Fruit fly (Drosophila melanogaster) whole organism, wandering third instar larva: ENCODE data around the gene Sqor.

Experiments used
- Abd-B ChIP-seq: fragments of >200 bp; optimal IDR thresholded peaks from 2 replicates; lab custom pipeline; 2017; ENCODE audit warnings: missing biosample characterization, missing genetic modification characterization
- CG32264 ChIP-seq: fragments of 200-800 bp; sonication (Bioruptor generic); optimal IDR thresholded peaks from 2 replicates; lab custom pipeline; 2016; ENCODE audit warnings: missing biosample characterization, missing genetic modification characterization
- CrebA ChIP-seq: fragments of 200-800 bp; sonication (Bioruptor generic); optimal IDR thresholded peaks from 2 replicates; lab custom pipeline; 2016; ENCODE audit warnings: missing biosample characterization, mild to moderate bottlenecking, missing genetic modification characterization, borderline replicate concordance
- Dif ChIP-seq: fragments of 200-275, 200-300 bp; sonication (Bioruptor generic); optimal IDR thresholded peaks from 2 replicates; lab custom pipeline; 2018; ENCODE audit warnings: missing biosample characterization, missing genetic modification characterization; ENCODE audit not compliant: partially characterized antibody
- HLH106 ChIP-seq: fragments of 200-800 bp; optimal IDR thresholded peaks from 3 replicates; lab custom pipeline; 2019; ENCODE audit warnings: missing biosample characterization, mild to moderate bottlenecking, missing genetic modification characterization, moderate library complexity
- Hnf4 ChIP-seq: fragments of 200-800 bp; sonication (Bioruptor generic); optimal IDR thresholded peaks from 2 replicates; lab custom pipeline; 2016; ENCODE audit warnings: missing biosample characterization, mild to moderate bottlenecking, missing genetic modification characterization
- Hr83 ChIP-seq: fragments of 200-300 bp; sonication (Bioruptor generic); optimal IDR thresholded peaks from 2 replicates; lab custom pipeline; 2016; ENCODE audit warnings: missing biosample characterization, mild to moderate bottlenecking, missing genetic modification characterization, moderate library complexity; ENCODE audit not compliant: poor library complexity, severe bottlenecking
- Jra ChIP-seq: sonication (Bioruptor generic); optimal IDR thresholded peaks from 2 replicates; lab custom pipeline; 2016; ENCODE audit warnings: missing biosample characterization, missing genetic modification characterization
- Mio ChIP-seq: sonication (Bioruptor generic); optimal IDR thresholded peaks from 2 replicates; lab custom pipeline; 2016; ENCODE audit warnings: missing biosample characterization, missing genetic modification characterization
- Myc ChIP-seq: fragments of >200 bp; optimal IDR thresholded peaks from 2 replicates; lab custom pipeline; 2017
- N ChIP-seq: fragments of >200 bp; optimal IDR thresholded peaks from 2 replicates; lab custom pipeline; 2018; ENCODE audit warnings: missing biosample characterization, missing external identifiers, missing genetic modification characterization
- OdsH ChIP-seq: fragments of 200-800 bp; sonication (Bioruptor generic); optimal IDR thresholded peaks from 2 replicates; lab custom pipeline; 2016; ENCODE audit warnings: missing biosample characterization, mild to moderate bottlenecking, missing genetic modification characterization
- Rel ChIP-seq, 2 experiments: fragments of 200-800 bp; sonication (Bioruptor generic) in 1 of 2; optimal IDR thresholded peaks; 2 replicates in 1 of 2; 3 replicates in 1 of 2; lab custom pipeline; 2016 to 2019; ENCODE audit warnings: mild to moderate bottlenecking in 2 of 2, missing biosample characterization in 2 of 2, missing genetic modification characterization in 2 of 2, moderate library complexity in 1 of 2
- Vsx2 ChIP-seq: fragments of 200-300, 225-300 bp; sonication (Bioruptor generic); optimal IDR thresholded peaks from 2 replicates; lab custom pipeline; 2018; ENCODE audit warnings: missing biosample characterization, missing genetic modification characterization; ENCODE audit not compliant: partially characterized antibody
- br ChIP-seq: fragments of 200-800 bp; sonication (Bioruptor generic); optimal IDR thresholded peaks from 2 replicates; lab custom pipeline; 2016; ENCODE audit warnings: missing biosample characterization, missing genetic modification characterization
- brk ChIP-seq: fragments of 200-800 bp; sonication (Bioruptor generic); optimal IDR thresholded peaks from 2 replicates; lab custom pipeline; 2016; ENCODE audit warnings: missing biosample characterization, mild to moderate bottlenecking, missing genetic modification characterization
- dmrt93B ChIP-seq: fragments of 200-800 bp; sonication (Bioruptor generic); optimal IDR thresholded peaks from 2 replicates; lab custom pipeline; 2018; ENCODE audit warnings: missing biosample characterization, mild to moderate bottlenecking, missing genetic modification characterization
- dsf ChIP-seq: sonication (Bioruptor generic); optimal IDR thresholded peaks from 2 replicates; lab custom pipeline; 2016; ENCODE audit warnings: missing biosample characterization, missing genetic modification characterization, borderline replicate concordance
- ey ChIP-seq: fragments of 200-800 bp; sonication (Bioruptor generic); optimal IDR thresholded peaks from 2 replicates; lab custom pipeline; 2016; ENCODE audit warnings: missing biosample characterization, missing genetic modification characterization
- foxo ChIP-seq, 2 experiments: fragments of 200-800 bp; sonication (Bioruptor generic); optimal IDR thresholded peaks; 2 replicates in 1 of 2; 3 replicates in 1 of 2; lab custom pipeline; 2016 to 2017; ENCODE audit warnings: missing biosample characterization in 2 of 2, missing genetic modification characterization in 2 of 2
- h ChIP-seq: fragments of 200-800 bp; sonication (Bioruptor generic); optimal IDR thresholded peaks from 3 replicates; lab custom pipeline; 2016; ENCODE audit warnings: missing biosample characterization, mild to moderate bottlenecking, missing genetic modification characterization
- jim ChIP-seq: fragments of 175-275, 200-325 bp; sonication (Bioruptor generic); optimal IDR thresholded peaks from 2 replicates; lab custom pipeline; 2016; ENCODE audit warnings: missing biosample characterization, mild to moderate bottlenecking, missing genetic modification characterization
- lola ChIP-seq: fragments of >200 bp; optimal IDR thresholded peaks from 2 replicates; lab custom pipeline; 2017; ENCODE audit warnings: missing biosample characterization, missing genetic modification characterization
- psq ChIP-seq: fragments of 200-800 bp; sonication (Bioruptor generic); optimal IDR thresholded peaks from 3 replicates; lab custom pipeline; 2017; ENCODE audit warnings: missing biosample characterization, mild to moderate bottlenecking, missing genetic modification characterization, moderate library complexity
- rgr ChIP-seq: fragments of 200-800 bp; sonication (Bioruptor generic); optimal IDR thresholded peaks from 3 replicates; lab custom pipeline; 2016; ENCODE audit warnings: missing biosample characterization, mild to moderate bottlenecking, missing genetic modification characterization
- sage ChIP-seq: fragments of 200-800 bp; sonication (Bioruptor generic); optimal IDR thresholded peaks from 2 replicates; lab custom pipeline; 2016; ENCODE audit warnings: missing biosample characterization, mild to moderate bottlenecking, missing genetic modification characterization
- sv ChIP-seq: fragments of 200-800 bp; sonication (Bioruptor generic); optimal IDR thresholded peaks from 3 replicates; lab custom pipeline; 2016; ENCODE audit warnings: missing biosample characterization, missing genetic modification characterization
- usp ChIP-seq: fragments of >200 bp; optimal IDR thresholded peaks from 2 replicates; lab custom pipeline; 2017; ENCODE audit warnings: missing biosample characterization, missing genetic modification characterization
- woc ChIP-seq: sonication (Bioruptor generic); optimal IDR thresholded peaks from 2 replicates; lab custom pipeline; 2016; ENCODE audit warnings: missing biosample characterization, mild to moderate bottlenecking, missing genetic modification characterization

Sqor gene

dm6 chr3L:4261177-4261576, 21.2 kb downstream of the Sqor start:
- TF ChIP-seq Vsx2 (GFP tag; lab: Kevin White, UChicago) (no peak), CG32264 (GFP tag; lab: Kevin White, UChicago) (no peak), jim (no peak), woc (GFP tag; lab: Kevin White, UChicago) (no peak), sv (GFP tag; lab: Kevin White, UChicago) (no peak), Hnf4 (GFP tag; lab: Kevin White, UChicago) (no peak), dmrt93B (no peak), Dif (GFP tag; lab: Kevin White, UChicago) (no peak), rgr (GFP tag; lab: Kevin White, UChicago) (no peak), foxo (GFP tag; optimal IDR thresholded peaks at IDR 0.05; lab: Kevin White, UChicago) (no peak), Jra (GFP tag; lab: Kevin White, UChicago) (no peak), N (GFP tag; lab: Kevin White, UChicago) (no peak), HLH106 (no peak), dsf (no peak), h (GFP tag; lab: Kevin White, UChicago) (no peak), Hr83 (GFP tag; lab: Kevin White, UChicago) (no peak)
- TF ChIP-seq, all 38 proteins: peak for 0

DNA sequence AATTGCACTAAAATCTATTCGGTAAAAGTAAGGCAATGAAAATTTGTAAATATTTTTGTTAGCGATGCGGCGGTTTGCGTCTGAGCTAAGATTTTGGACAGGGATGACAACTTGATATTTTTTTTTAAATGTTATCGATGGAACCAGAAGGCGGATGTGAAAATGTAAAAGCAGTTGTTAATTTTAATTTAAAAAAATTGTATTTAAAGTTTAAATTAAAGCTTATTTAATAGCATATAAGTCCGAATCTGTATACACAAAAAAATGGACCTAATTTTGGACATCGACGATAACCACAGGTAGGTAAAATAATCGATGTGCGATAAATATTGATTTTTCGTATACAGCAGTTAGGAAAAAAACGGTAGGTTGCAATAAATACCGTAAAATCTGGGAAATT, 22.4 kb downstream of the Sqor start, which contains the start of the genes CG11586 and VhaM9.7-a:
CG11586 (minus strand) TSS at position 87 of the 400 bp plus-strand sequence.
VhaM9.7-a (plus strand) TSS at position 322 of the 400 bp plus-strand sequence.
- TF ChIP-seq rgr (GFP tag; lab: Kevin White, UChicago) (peak; percentile 18), sv (GFP tag; lab: Kevin White, UChicago) (no peak), jim (no peak), OdsH (GFP tag; lab: Kevin White, UChicago) (peak; percentile 1), foxo (GFP tag; optimal IDR thresholded peaks at IDR 0.05; lab: Kevin White, UChicago) (peak in 1 of 2 experiments; percentile 21), Jra (GFP tag; lab: Kevin White, UChicago) (peak; percentile 4), h (GFP tag; lab: Kevin White, UChicago) (peak; percentile 9), psq (GFP tag; lab: Kevin White, UChicago) (peak; percentile 4)

DNA sequence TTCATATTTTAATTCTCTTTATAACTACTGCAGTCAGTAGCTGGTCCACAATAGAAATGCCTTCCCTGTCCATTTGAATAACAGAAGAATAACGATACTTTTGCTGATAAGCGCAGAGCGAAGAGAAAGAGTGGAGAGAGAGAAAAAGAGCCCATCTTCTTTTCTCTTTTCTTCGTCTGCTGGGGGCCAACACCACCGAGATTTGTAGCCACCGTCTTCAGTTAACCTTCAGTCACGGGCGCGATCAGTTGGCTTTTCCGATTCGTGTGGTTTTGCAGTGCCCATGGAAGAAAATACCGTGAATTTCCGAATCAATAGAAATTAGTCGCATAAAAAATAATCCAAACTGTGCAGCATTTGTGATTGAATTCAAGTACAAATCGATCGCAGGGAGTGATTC, 23.5 kb downstream of the Sqor start, which contains the start of gene CG1273:
CG1273 (plus strand) TSS at position 218 of the 400 bp plus-strand sequence.
- TF ChIP-seq rgr (GFP tag; lab: Kevin White, UChicago) (no peak), Myc (lab: Kevin White, UChicago) (no peak), woc (GFP tag; lab: Kevin White, UChicago) (no peak), foxo (GFP tag; optimal IDR thresholded peaks at IDR 0.05; lab: Kevin White, UChicago) (no peak), dmrt93B (no peak), Rel (GFP tag; optimal IDR thresholded peaks at IDR 0.05; lab: Kevin White, UChicago) (no peak), Rel (tag; optimal IDR thresholded peaks at IDR 0.05; lab: Kevin White, UChicago) (no peak), Hr83 (GFP tag; lab: Kevin White, UChicago) (no peak), usp (GFP tag; lab: Kevin White, UChicago) (no peak), Abd-B (GFP tag; lab: Kevin White, UChicago) (no peak), ey (GFP tag; lab: Kevin White, UChicago) (no peak), sage (GFP tag; lab: Kevin White, UChicago) (no peak), Mio (no peak), Vsx2 (GFP tag; lab: Kevin White, UChicago) (no peak), br (GFP tag; lab: Kevin White, UChicago) (no peak), Jra (GFP tag; lab: Kevin White, UChicago) (no peak), N (GFP tag; lab: Kevin White, UChicago) (no peak), CrebA (GFP tag; lab: Kevin White, UChicago) (no peak), brk (no peak), OdsH (GFP tag; lab: Kevin White, UChicago) (no peak)

DNA sequence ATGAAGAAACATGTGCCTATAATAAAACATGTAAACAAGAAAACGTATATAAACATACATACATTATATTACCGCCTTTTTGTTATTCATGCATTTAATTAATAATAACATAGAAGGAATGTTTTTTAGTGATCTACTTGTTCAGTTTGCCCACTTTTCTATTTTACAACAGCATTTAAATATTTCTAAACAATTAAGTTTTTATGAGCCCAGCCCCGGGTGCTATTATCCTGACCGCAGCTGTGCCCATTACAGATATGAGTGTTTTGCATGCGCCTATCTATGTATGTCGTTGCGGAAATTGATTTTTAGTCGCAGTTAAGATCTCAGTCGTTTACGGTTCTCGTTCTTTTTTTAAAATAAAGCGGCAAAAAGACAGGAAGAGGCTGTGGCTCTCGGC, 25.0 kb downstream of the Sqor start:
- TF ChIP-seq CrebA (GFP tag; lab: Kevin White, UChicago) (no peak), Hnf4 (GFP tag; lab: Kevin White, UChicago) (no peak), psq (GFP tag; lab: Kevin White, UChicago) (no peak), lola (GFP tag; lab: Kevin White, UChicago) (no peak), rgr (GFP tag; lab: Kevin White, UChicago) (no peak), ey (GFP tag; lab: Kevin White, UChicago) (no peak), foxo (GFP tag; optimal IDR thresholded peaks at IDR 0.05; lab: Kevin White, UChicago) (no peak)
